Worm (Caenorhabditis elegans): Measurements from ENCODE around the gene cct-2.
A peak's percentile ranks its signal among the peaks of the same experiment; 100 is the strongest.

cct-2 gene

DNA sequence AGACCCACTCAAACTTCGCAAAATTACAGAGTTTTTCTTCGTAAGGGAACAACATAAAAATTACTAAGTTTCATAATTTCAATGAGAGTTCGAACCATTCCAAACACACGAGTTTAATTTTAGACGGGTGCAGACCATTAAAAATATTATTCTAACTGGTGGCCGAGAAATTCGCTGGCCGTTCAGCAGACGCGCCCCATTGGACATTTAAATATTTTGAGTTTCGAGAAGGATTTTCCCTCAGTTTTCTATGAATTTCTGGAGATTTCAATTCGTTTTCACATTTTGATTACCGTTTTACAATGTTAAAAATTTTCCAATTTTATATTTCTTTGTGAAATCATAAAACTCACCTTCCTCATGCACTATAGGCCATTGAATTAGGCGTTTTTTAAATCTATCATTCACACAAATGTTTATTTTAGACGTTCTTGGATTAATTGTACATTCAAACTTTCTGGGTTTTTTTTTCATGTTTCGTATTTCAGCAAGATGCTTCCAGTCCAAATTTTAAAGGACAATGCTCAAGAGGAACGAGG, at the start of gene cct-2:
TSS of gene cct-2 (plus strand) at position 489 of the 539 bp plus-strand sequence.
- peak; percentile 7 for TF ChIP-seq F49E8.2 (tag; optimal IDR thresholded peaks at IDR 0.05; ENCODE audit: insufficient read depth)
- TF ChIP-seq Y53G8AR.9 (GFP tag; conservative IDR thresholded peaks at IDR 0.05): no peak
- TF ChIP-seq somi-1 (GFP tag; optimal IDR thresholded peaks at IDR 0.05): no peak
- no peak for TF ChIP-seq hlh-12 (tag; optimal IDR thresholded peaks at IDR 0.05)
- 0 out of 2 replicates have a peak, but pooled peaks have one; percentile 17 for TF ChIP-seq madf-8 (GFP tag; conservative IDR thresholded peaks at IDR 0.05)
- no peak for TF ChIP-seq F23B12.7 (tag; optimal IDR thresholded peaks at IDR 0.05; ENCODE audit: insufficient read depth)
- TF ChIP-seq rcor-1 (GFP tag; IDR thresholded peaks at IDR 0.05): no peak
- no peak for TF ChIP-seq Y56A3A.18 (GFP tag; IDR thresholded peaks at IDR 0.05)
- no peak for TF ChIP-seq chd-7 (tag; optimal IDR thresholded peaks at IDR 0.05)
- TF ChIP-seq nfya-1 (tag; optimal IDR thresholded peaks at IDR 0.05; ENCODE audit: borderline replicate concordance, insufficient read depth): no peak
- TF ChIP-seq let-607 (tag; optimal IDR thresholded peaks at IDR 0.05): no peak
- TF ChIP-seq hsf-1 (GFP tag; IDR thresholded peaks at IDR 0.05): peak; percentile 69; the same call in 1 of the 2 replicates
- no peak for TF ChIP-seq snpc-4 (GFP tag; optimal IDR thresholded peaks at IDR 0.05)
- TF ChIP-seq snpc-4 (tag; optimal IDR thresholded peaks at IDR 0.05): peak in 1 of 4 experiments; percentile 59
- peak; percentile 32; the same call in 1 of the 2 replicates for TF ChIP-seq madf-6 (GFP tag; IDR thresholded peaks at IDR 0.05)
- no peak for TF ChIP-seq dpff-1 (tag; optimal IDR thresholded peaks at IDR 0.05)
- TF ChIP-seq ekl-4 (GFP tag; IDR thresholded peaks at IDR 0.05): no peak
- TF ChIP-seq nhr-80 (tag; optimal IDR thresholded peaks at IDR 0.05): peak; percentile 12
- TF ChIP-seq ceh-100 (GFP tag; IDR thresholded peaks at IDR 0.05): no peak
- no peak for TF ChIP-seq T26A5.8 (tag; optimal IDR thresholded peaks at IDR 0.05)
- TF ChIP-seq him-1 (tag; optimal IDR thresholded peaks at IDR 0.05): peak; percentile 1
- no peak for TF ChIP-seq nhr-179 (tag; optimal IDR thresholded peaks at IDR 0.05)
- peak; percentile 14; the same call in 1 of the 2 replicates for TF ChIP-seq hmg-1.2 (GFP tag; IDR thresholded peaks at IDR 0.05)
- TF ChIP-seq attf-5 (GFP tag; optimal IDR thresholded peaks at IDR 0.05): peak; percentile 39
- no peak for TF ChIP-seq akir-1 (GFP tag; optimal IDR thresholded peaks at IDR 0.05)
- no peak for TF ChIP-seq F37B4.10 (GFP tag; IDR thresholded peaks at IDR 0.05)
- TF ChIP-seq lin-54 (GFP tag; optimal IDR thresholded peaks at IDR 0.05): peak; percentile 2
- TF ChIP-seq F22D6.2 (tag; optimal IDR thresholded peaks at IDR 0.05): no peak
- no peak for TF ChIP-seq ztf-25 (GFP tag; IDR thresholded peaks at IDR 0.05)
- peak; percentile 59 for TF ChIP-seq ZK185.1 (tag; optimal IDR thresholded peaks at IDR 0.05; ENCODE audit: poor library complexity, severe bottlenecking)
- TF ChIP-seq snpc-3.4 (tag; optimal IDR thresholded peaks at IDR 0.05): peak; percentile 19
- TF ChIP-seq lsl-1 (GFP tag; optimal IDR thresholded peaks at IDR 0.05): peak; percentile 1
- TF ChIP-seq mcd-1 (GFP tag; IDR thresholded peaks at IDR 0.05): peak; percentile 69

DNA sequence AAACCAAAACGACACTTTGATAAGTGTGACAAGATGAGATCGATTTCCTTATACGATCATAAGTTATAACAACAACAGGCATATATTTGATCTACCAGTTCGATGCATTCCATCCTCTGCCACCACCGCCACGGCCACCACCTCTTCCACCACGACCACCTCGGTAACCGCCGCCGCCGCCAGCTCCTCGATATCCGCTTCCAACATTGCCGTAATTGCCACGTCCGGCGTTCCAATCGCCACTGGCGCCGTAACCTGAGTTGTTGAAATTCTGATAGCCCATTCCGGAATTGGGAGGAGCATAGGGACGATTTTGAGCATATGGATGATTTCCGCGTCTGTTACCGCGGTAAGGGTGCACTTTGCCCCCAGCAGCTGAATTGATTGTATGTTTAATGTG, 49.0 kb upstream of the cct-2 start:
- TF ChIP-seq lin-35 (GFP tag; optimal IDR thresholded peaks at IDR 0.05) (no peak), chd-7 (tag; optimal IDR thresholded peaks at IDR 0.05) (peak; percentile 19), ceh-27 (GFP tag; optimal IDR thresholded peaks at IDR 0.05) (no peak), hsf-1 (GFP tag; IDR thresholded peaks at IDR 0.05) (0 out of 2 replicates have a peak, but pooled peaks have one; percentile 35), aptf-2 (GFP tag; conservative IDR thresholded peaks at IDR 0.05) (no peak), zfh-2 (GFP tag; conservative IDR thresholded peaks at IDR 0.05) (peak; percentile 82)
